Fruit fly (Drosophila melanogaster): ENCODE measurements around the gene Coq2.
A peak's percentile ranks its signal among the peaks of the same experiment; 100 is the strongest.

The Coq2 gene

dm6 chr3R:8333768-8334470 lies 17.6 kb upstream of the Coq2 start, which contains the start of gene Poxm (continued):
- TF ChIP-seq dl (GFP tag; optimal IDR thresholded peaks at IDR 0.05; ENCODE audit: insufficient read depth in 1 of 2, partially characterized antibody in 2 of 2) = peak; percentile 45 to 52
- no peak for TF ChIP-seq Rel (GFP tag; optimal IDR thresholded peaks at IDR 0.05)
- peak; percentile 54 for TF ChIP-seq Rel (tag; optimal IDR thresholded peaks at IDR 0.05)
- peak; percentile 95 for TF ChIP-seq HLH106 (tag; optimal IDR thresholded peaks at IDR 0.05)
- peak; percentile 79 for TF ChIP-seq ey (GFP tag; optimal IDR thresholded peaks at IDR 0.05)
- TF ChIP-seq N (GFP tag; optimal IDR thresholded peaks at IDR 0.05) = peak; percentile 44
- no peak for TF ChIP-seq GATAd (GFP tag; optimal IDR thresholded peaks at IDR 0.05)
- TF ChIP-seq lola (GFP tag; optimal IDR thresholded peaks at IDR 0.05) = no peak
- TF ChIP-seq br (GFP tag; optimal IDR thresholded peaks at IDR 0.05) = peak; percentile 62
- TF ChIP-seq CG9705 (GFP tag; optimal IDR thresholded peaks at IDR 0.05) = peak; percentile 87
- TF ChIP-seq Mio (GFP tag; optimal IDR thresholded peaks at IDR 0.05) = peak; percentile 17
- peak; percentile 19 for TF ChIP-seq Hr83 (GFP tag; optimal IDR thresholded peaks at IDR 0.05; ENCODE audit: poor library complexity, severe bottlenecking)
- TF ChIP-seq sv (GFP tag; optimal IDR thresholded peaks at IDR 0.05) = peak; percentile 83
- peak; percentile 69 for TF ChIP-seq sage (GFP tag; optimal IDR thresholded peaks at IDR 0.05)
- TF ChIP-seq Hr78 (GFP tag; optimal IDR thresholded peaks at IDR 0.05) = no peak
- TF ChIP-seq Dfd (GFP tag; optimal IDR thresholded peaks at IDR 0.05) = peak; percentile 83
- TF ChIP-seq OdsH (GFP tag; optimal IDR thresholded peaks at IDR 0.05) = peak; percentile 85
- no peak for TF ChIP-seq Myc (optimal IDR thresholded peaks at IDR 0.05)

dm6 chr3R:8329628-8330027 lies 13.3 kb upstream of the Coq2 start:
- TF ChIP-seq psq (GFP tag; optimal IDR thresholded peaks at IDR 0.05) = no peak
- no peak for TF ChIP-seq Myc (optimal IDR thresholded peaks at IDR 0.05)
- TF ChIP-seq fru (GFP tag; optimal IDR thresholded peaks at IDR 0.05) = no peak
- no peak for TF ChIP-seq Dfd (GFP tag; optimal IDR thresholded peaks at IDR 0.05)
- TF ChIP-seq dmrt93B (GFP tag; optimal IDR thresholded peaks at IDR 0.05) = no peak
- no peak for TF ChIP-seq jim (GFP tag; optimal IDR thresholded peaks at IDR 0.05)
- no peak for TF ChIP-seq pan (optimal IDR thresholded peaks at IDR 0.05)
- TF ChIP-seq CG32264 (GFP tag; optimal IDR thresholded peaks at IDR 0.05) = no peak
- TF ChIP-seq Dif (GFP tag; optimal IDR thresholded peaks at IDR 0.05; ENCODE audit: partially characterized antibody) = no peak
- no peak for TF ChIP-seq Hr78 (GFP tag; optimal IDR thresholded peaks at IDR 0.05)
- TF ChIP-seq ey (GFP tag; optimal IDR thresholded peaks at IDR 0.05) = no peak
- TF ChIP-seq foxo (GFP tag; optimal IDR thresholded peaks at IDR 0.05) = no peak
- TF ChIP-seq OdsH (GFP tag; optimal IDR thresholded peaks at IDR 0.05) = no peak
- no peak for TF ChIP-seq Hr83 (GFP tag; optimal IDR thresholded peaks at IDR 0.05; ENCODE audit: poor library complexity, severe bottlenecking)
- TF ChIP-seq HLH106 (tag; optimal IDR thresholded peaks at IDR 0.05) = no peak
- TF ChIP-seq Rel (GFP tag; optimal IDR thresholded peaks at IDR 0.05) = no peak
- no peak for TF ChIP-seq Rel (tag; optimal IDR thresholded peaks at IDR 0.05)
- no peak for TF ChIP-seq sage (GFP tag; optimal IDR thresholded peaks at IDR 0.05)
- TF ChIP-seq dl (GFP tag; optimal IDR thresholded peaks at IDR 0.05; ENCODE audit: insufficient read depth in 1 of 2, partially characterized antibody in 2 of 2) = no peak
- no peak for TF ChIP-seq lola (GFP tag; optimal IDR thresholded peaks at IDR 0.05)

dm6 chr3R:8327967-8328789 lies 11.8 kb upstream of the Coq2 start:
- TF ChIP-seq tai (GFP tag; optimal IDR thresholded peaks at IDR 0.05) = no peak
- no peak for TF ChIP-seq usp (GFP tag; optimal IDR thresholded peaks at IDR 0.05)
- TF ChIP-seq Sp1 (GFP tag; optimal IDR thresholded peaks at IDR 0.05) = no peak
- TF ChIP-seq rgr (GFP tag; optimal IDR thresholded peaks at IDR 0.05) = no peak
- TF ChIP-seq brk (GFP tag; optimal IDR thresholded peaks at IDR 0.05) = no peak
- TF ChIP-seq Abd-B (GFP tag; optimal IDR thresholded peaks at IDR 0.05) = no peak
- TF ChIP-seq Rel (GFP tag; optimal IDR thresholded peaks at IDR 0.05) = no peak
- no peak for TF ChIP-seq Rel (tag; optimal IDR thresholded peaks at IDR 0.05)

- no peak for TF ChIP-seq fru (GFP tag; optimal IDR thresholded peaks at IDR 0.05)
- TF ChIP-seq Hr78 (GFP tag; optimal IDR thresholded peaks at IDR 0.05) = no peak
- no peak for TF ChIP-seq N (GFP tag; optimal IDR thresholded peaks at IDR 0.05)
- TF ChIP-seq CG9705 (GFP tag; optimal IDR thresholded peaks at IDR 0.05) = no peak
- TF ChIP-seq CG32264 (GFP tag; optimal IDR thresholded peaks at IDR 0.05) = no peak
- no peak for TF ChIP-seq Dfd (GFP tag; optimal IDR thresholded peaks at IDR 0.05)
- no peak for TF ChIP-seq Rel (GFP tag; optimal IDR thresholded peaks at IDR 0.05)
- no peak for TF ChIP-seq Rel (tag; optimal IDR thresholded peaks at IDR 0.05)
Measured at dm6 chr3R:8326884-8327283, 10.5 kb upstream of the Coq2 start.

All from whole organism, wandering third instar larva.